Fruit fly (Drosophila melanogaster) whole organism, embryonic: Measurements from ENCODE around the gene CG32984.

Experiments
- Atf-2 ChIP-seq: fragments of 200-800 bp; sonication (Bioruptor generic); optimal IDR thresholded peaks from 2 replicates; lab custom pipeline; 2016; ENCODE audit warnings: missing biosample characterization, missing genetic modification characterization
- Atf3 ChIP-seq: fragments of 200-800 bp; sonication (Bioruptor generic); optimal IDR thresholded peaks from 3 replicates; lab custom pipeline; 2016; ENCODE audit warnings: missing biosample characterization, missing genetic modification characterization
- Atf6 ChIP-seq: fragments of 200-800 bp; sonication (Bioruptor generic); IDR thresholded peaks from 2 replicates; pipeline ENCODE4 v1.3.6; 2022; ENCODE audit warnings: missing biosample characterization, missing genetic modification characterization
- CG10366 ChIP-seq: fragments of 200-800 bp; sonication (Bioruptor generic); IDR thresholded peaks from 2 replicates; pipeline ENCODE4 v1.3.6; 2022; ENCODE audit warnings: missing biosample characterization, missing genetic modification characterization
- CG11560 ChIP-seq: fragments of 200-800 bp; sonication (Bioruptor generic); IDR thresholded peaks from 3 replicates; pipeline ENCODE4 v1.3.6; 2022; ENCODE audit warnings: missing biosample characterization, missing genetic modification characterization
- CG12104 ChIP-seq: fragments of 200-800 bp; sonication (Bioruptor generic); optimal IDR thresholded peaks from 3 replicates; lab custom pipeline; 2016; ENCODE audit warnings: missing biosample characterization, missing genetic modification characterization
- CG12391 ChIP-seq: fragments of 200-800 bp; sonication (Bioruptor generic); optimal IDR thresholded peaks from 3 replicates; lab custom pipeline; 2018; ENCODE audit warnings: missing biosample characterization, mild to moderate bottlenecking, missing genetic modification characterization, moderate library complexity
- CG12659 ChIP-seq: fragments of 200-800 bp; sonication (Bioruptor generic); optimal IDR thresholded peaks from 3 replicates; lab custom pipeline; 2017; ENCODE audit warnings: mild to moderate bottlenecking, missing biosample characterization, missing genetic modification reagents, missing genetic modification characterization
- CG15011 ChIP-seq: fragments of 200-800 bp; sonication (Bioruptor generic); optimal IDR thresholded peaks from 3 replicates; lab custom pipeline; 2018; ENCODE audit warnings: missing biosample characterization, mild to moderate bottlenecking, missing genetic modification characterization
- CG15073 ChIP-seq: fragments of 200-800 bp; sonication (Bioruptor generic); optimal IDR thresholded peaks from 2 replicates; lab custom pipeline; 2016; ENCODE audit warnings: missing biosample characterization, missing genetic modification characterization
- CG1792 ChIP-seq: fragments of 200-800 bp; sonication (Bioruptor generic); optimal IDR thresholded peaks from 2 replicates; lab custom pipeline; 2016; ENCODE audit warnings: missing biosample characterization, missing genetic modification characterization
- CG2129 ChIP-seq: fragments of 200-800 bp; sonication (Bioruptor generic); IDR thresholded peaks from 2 replicates; pipeline ENCODE4 v1.3.6; 2022; ENCODE audit warnings: missing biosample characterization, missing genetic modification characterization; ENCODE audit not compliant: partially characterized antibody
- CG34224 ChIP-seq: fragments of 200-800 bp; sonication (Bioruptor generic); IDR thresholded peaks from 3 replicates; pipeline ENCODE4 v1.3.6; 2022; ENCODE audit warnings: missing biosample characterization, missing genetic modification characterization; ENCODE audit not compliant: partially characterized antibody
- CG5245 ChIP-seq: fragments of 200-800 bp; sonication (Bioruptor generic); optimal IDR thresholded peaks from 3 replicates; lab custom pipeline; 2016; ENCODE audit warnings: missing biosample characterization, missing genetic modification characterization
- CG6272 ChIP-seq: fragments of 200-800 bp; sonication (Bioruptor generic); IDR thresholded peaks from 2 replicates; pipeline ENCODE4 v1.3.6; 2022; ENCODE audit warnings: missing biosample characterization, missing genetic modification characterization
- CG6765 ChIP-seq: fragments of 200-800 bp; sonication (Bioruptor generic); optimal IDR thresholded peaks from 3 replicates; lab custom pipeline; 2017; ENCODE audit warnings: missing biosample characterization, mild to moderate bottlenecking, missing genetic modification characterization
- CG6854 ChIP-seq: fragments of 200-800 bp; sonication (Bioruptor generic); optimal IDR thresholded peaks from 3 replicates; lab custom pipeline; 2017; ENCODE audit warnings: missing biosample characterization, mild to moderate bottlenecking, missing genetic modification characterization
- CG8089 ChIP-seq: fragments of 200-800 bp; sonication (Bioruptor generic); optimal IDR thresholded peaks from 3 replicates; lab custom pipeline; 2016; ENCODE audit warnings: missing biosample characterization, missing genetic modification characterization
- D19B ChIP-seq: fragments of 200-800 bp; sonication (Bioruptor generic); optimal IDR thresholded peaks from 2 replicates; lab custom pipeline; 2017; ENCODE audit warnings: missing biosample characterization, mild to moderate bottlenecking, missing genetic modification characterization
- Dbx ChIP-seq: fragments of 200-800 bp; sonication (Bioruptor generic); IDR thresholded peaks from 3 replicates; pipeline ENCODE4 v1.3.6; 2022; ENCODE audit warnings: missing biosample characterization, missing genetic modification characterization
- Doc3 ChIP-seq: fragments of 200-800 bp; sonication (Bioruptor generic); IDR thresholded peaks from 3 replicates; pipeline ENCODE4 v1.3.6; 2022; ENCODE audit warnings: missing biosample characterization, missing genetic modification characterization; ENCODE audit not compliant: partially characterized antibody
- Fer1 ChIP-seq: fragments of 200-800 bp; sonication (Bioruptor generic); optimal IDR thresholded peaks from 2 replicates; lab custom pipeline; 2017; ENCODE audit warnings: missing biosample characterization, mild to moderate bottlenecking, missing genetic modification characterization
- HLH4C ChIP-seq: fragments of 200-800 bp; sonication (Bioruptor generic); IDR thresholded peaks from 3 replicates; pipeline ENCODE4 v1.3.6; 2022; ENCODE audit warnings: missing biosample characterization, missing genetic modification characterization; ENCODE audit not compliant: partially characterized antibody
- HLH54F ChIP-seq: fragments of 200-800 bp; sonication (Bioruptor generic); optimal IDR thresholded peaks from 3 replicates; lab custom pipeline; 2016; ENCODE audit warnings: missing biosample characterization, missing genetic modification characterization
- Mad ChIP-seq: fragments of 200-800 bp; sonication (Bioruptor generic); optimal IDR thresholded peaks from 2 replicates; lab custom pipeline; 2016; ENCODE audit warnings: missing biosample characterization, missing genetic modification characterization
- Mes4 ChIP-seq: fragments of 200-800 bp; sonication (Bioruptor generic); optimal IDR thresholded peaks from 2 replicates; lab custom pipeline; 2016; ENCODE audit warnings: missing biosample characterization, missing genetic modification characterization
- Neu2 ChIP-seq: fragments of 200-800 bp; sonication (Bioruptor generic); optimal IDR thresholded peaks from 3 replicates; lab custom pipeline; 2016; ENCODE audit warnings: missing biosample characterization, missing genetic modification characterization, borderline replicate concordance
- PHDP ChIP-seq: fragments of 200-800 bp; sonication (Bioruptor generic); optimal IDR thresholded peaks from 3 replicates; lab custom pipeline; 2018; ENCODE audit warnings: missing biosample characterization, mild to moderate bottlenecking, missing genetic modification characterization, moderate library complexity
- Sry-δ ChIP-seq: fragments of 200-800 bp; sonication (Bioruptor generic); optimal IDR thresholded peaks from 2 replicates; lab custom pipeline; 2016; ENCODE audit warnings: missing biosample characterization, missing genetic modification characterization
- Ssrp ChIP-seq: fragments of 200-800 bp; sonication (Bioruptor generic); optimal IDR thresholded peaks from 2 replicates; lab custom pipeline; 2018; ENCODE audit warnings: missing biosample characterization, mild to moderate bottlenecking, missing genetic modification characterization, moderate library complexity
- ab ChIP-seq: fragments of 200-800 bp; sonication (Bioruptor generic); optimal IDR thresholded peaks from 2 replicates; lab custom pipeline; 2016; ENCODE audit warnings: missing biosample characterization, missing genetic modification characterization
- al ChIP-seq: fragments of 200-800 bp; sonication (Bioruptor generic); IDR thresholded peaks from 2 replicates; pipeline ENCODE4 v1.3.6; 2022; ENCODE audit warnings: missing biosample characterization, missing genetic modification characterization
- aop ChIP-seq: fragments of 200-800 bp; sonication (Bioruptor generic); IDR thresholded peaks from 2 replicates; pipeline ENCODE4 v1.3.6; 2022; ENCODE audit warnings: missing biosample characterization, missing genetic modification characterization
- ase ChIP-seq: fragments of 200-800 bp; sonication (Bioruptor generic); IDR thresholded peaks from 3 replicates; pipeline ENCODE4 v1.3.6; 2022; ENCODE audit warnings: missing biosample characterization, missing genetic modification characterization
- az2 ChIP-seq: fragments of 200-800 bp; sonication (Bioruptor generic); optimal IDR thresholded peaks from 3 replicates; lab custom pipeline; 2016; ENCODE audit warnings: missing biosample characterization, missing genetic modification characterization
- bab2 ChIP-seq: fragments of 200-800 bp; sonication (Bioruptor generic); optimal IDR thresholded peaks from 2 replicates; lab custom pipeline; 2016; ENCODE audit warnings: missing biosample characterization, missing genetic modification characterization
- bcd ChIP-seq: fragments of 200-800 bp; sonication (Bioruptor generic); optimal IDR thresholded peaks from 2 replicates; lab custom pipeline; 2017; ENCODE audit warnings: missing biosample characterization, mild to moderate bottlenecking, missing genetic modification characterization
- bowl ChIP-seq: fragments of 200-800 bp; sonication (Bioruptor generic); IDR thresholded peaks from 2 replicates; pipeline ENCODE4 v1.3.6; 2022; ENCODE audit warnings: missing biosample characterization, missing genetic modification characterization
- br ChIP-seq: fragments of >200 bp; optimal IDR thresholded peaks from 2 replicates; lab custom pipeline; 2017
- cato ChIP-seq: fragments of 200-800 bp; sonication (Bioruptor generic); optimal IDR thresholded peaks from 2 replicates; lab custom pipeline; 2016; ENCODE audit warnings: missing biosample characterization, missing genetic modification characterization, borderline replicate concordance
- chif ChIP-seq, 2 experiments: fragments of 200-800 bp; sonication (Bioruptor generic); optimal IDR thresholded peaks; 3 replicates each; lab custom pipeline; 2016; ENCODE audit warnings: missing biosample characterization in 2 of 2, missing genetic modification characterization in 2 of 2
- dan ChIP-seq: fragments of 200-800 bp; sonication (Bioruptor generic); IDR thresholded peaks from 2 replicates; pipeline ENCODE4 v1.3.6; 2022; ENCODE audit warnings: missing biosample characterization, missing genetic modification characterization
- dimm ChIP-seq: fragments of 200-800 bp; sonication (Bioruptor generic); IDR thresholded peaks from 2 replicates; pipeline ENCODE4 v1.3.6; 2022; ENCODE audit warnings: missing biosample characterization, missing genetic modification characterization
- kni ChIP-seq: fragments of 200-800 bp; sonication (Bioruptor generic); optimal IDR thresholded peaks from 3 replicates; lab custom pipeline; 2017; ENCODE audit warnings: mild to moderate bottlenecking, missing biosample characterization, missing genetic modification reagents, missing genetic modification characterization
- lab ChIP-seq: fragments of 200-800 bp; sonication (Bioruptor generic); optimal IDR thresholded peaks from 3 replicates; lab custom pipeline; 2017; ENCODE audit warnings: missing biosample characterization, missing genetic modification characterization, mild to moderate bottlenecking, moderate library complexity, missing genetic modification reagents
- nau ChIP-seq: fragments of 200-800 bp; sonication (Bioruptor generic); optimal IDR thresholded peaks from 3 replicates; lab custom pipeline; 2017; ENCODE audit warnings: missing biosample characterization, mild to moderate bottlenecking, missing genetic modification characterization, missing genetic modification reagents
- nom ChIP-seq: fragments of 200-800 bp; sonication (Bioruptor generic); optimal IDR thresholded peaks from 2 replicates; lab custom pipeline; 2017; ENCODE audit warnings: missing biosample characterization, missing genetic modification characterization, mild to moderate bottlenecking, moderate library complexity, missing genetic modification reagents
- onecut ChIP-seq: fragments of 200-800 bp; sonication (Bioruptor generic); IDR thresholded peaks from 2 replicates; pipeline ENCODE4 v1.3.6; 2022; ENCODE audit warnings: missing biosample characterization, missing genetic modification characterization
- repo ChIP-seq: fragments of 200-800 bp; sonication (Bioruptor generic); optimal IDR thresholded peaks from 2 replicates; lab custom pipeline; 2016; ENCODE audit warnings: missing biosample characterization, missing genetic modification characterization
- tx ChIP-seq: fragments of 200-800 bp; sonication (Bioruptor generic); optimal IDR thresholded peaks from 2 replicates; lab custom pipeline; 2016; ENCODE audit warnings: missing biosample characterization, missing genetic modification characterization
- zen ChIP-seq: fragments of 200-800 bp; sonication (Bioruptor generic); optimal IDR thresholded peaks from 3 replicates; lab custom pipeline; 2018; ENCODE audit warnings: missing biosample characterization, mild to moderate bottlenecking, missing genetic modification characterization, moderate library complexity

The CG32984 gene

dm6 chr2L:8997285-8997684 is 32.5 kb downstream of the CG32984 start, which contains the start of the genes alien and CG18661 (continued):
- no peak for TF ChIP-seq nom (GFP tag; lab: Kevin White, UChicago)
- peak; percentile 79 for TF ChIP-seq CG12391
- TF ChIP-seq PHDP (tag; lab: Kevin White, UChicago), result peak; percentile 72
- TF ChIP-seq aop, result peak; percentile 94
- TF ChIP-seq nau (GFP tag; lab: Kevin White, UChicago), result peak; percentile 14
- TF ChIP-seq Dbx (GFP tag; lab: Robert Waterston, UW), result peak; percentile 98
- TF ChIP-seq CG15011, result peak; percentile 9
- TF ChIP-seq CG12104 (GFP tag; lab: Kevin White, UChicago), result peak; percentile 43
- TF ChIP-seq repo, result peak; percentile 84
- peak; percentile 88 for TF ChIP-seq al (GFP tag; lab: Robert Waterston, UW)
- peak; percentile 67; the same call in 2 of the 3 replicates for TF ChIP-seq CG11560 (tag; lab: Robert Waterston, UW)
- TF ChIP-seq dan (GFP tag; lab: Robert Waterston, UW), result 0 out of 2 replicates have a peak, but pooled peaks have one; percentile 13
- peak; percentile 97 for TF ChIP-seq CG10366 (GFP tag; lab: Robert Waterston, UW)
- TF ChIP-seq Sry-δ, result peak; percentile 88
- peak; percentile 64 to 82 for TF ChIP-seq chif (GFP tag; optimal IDR thresholded peaks at IDR 0.05; lab: Kevin White, UChicago)
- peak; percentile 34; the same call in 1 of the 3 replicates for TF ChIP-seq HLH4C (GFP tag; lab: Robert Waterston, UW)
- peak; percentile 89 for TF ChIP-seq dimm (GFP tag; lab: Robert Waterston, UW)
- peak; percentile 29 for TF ChIP-seq Mes4 (GFP tag; lab: Kevin White, UChicago)
- TF ChIP-seq kni (GFP tag; lab: Kevin White, UChicago), result no peak
- peak; percentile 75 for TF ChIP-seq bcd (GFP tag; lab: Kevin White, UChicago)
- peak; percentile 89 for TF ChIP-seq onecut (GFP tag; lab: Robert Waterston, UW)
- TF ChIP-seq CG15073 (GFP tag; lab: Kevin White, UChicago), result peak; percentile 15
- peak; percentile 82 for TF ChIP-seq CG12659 (GFP tag; lab: Kevin White, UChicago)
- peak; percentile 82 for TF ChIP-seq HLH54F (GFP tag; lab: Kevin White, UChicago)
- TF ChIP-seq D19B (GFP tag; lab: Kevin White, UChicago), result peak; percentile 43
- peak; percentile 95 for TF ChIP-seq tx (GFP tag; lab: Kevin White, UChicago)
- TF ChIP-seq CG6854 (GFP tag; lab: Kevin White, UChicago), result no peak
- TF ChIP-seq CG6272 (GFP tag; lab: Robert Waterston, UW), result peak; percentile 87
- peak; percentile 91 for TF ChIP-seq Ssrp (tag; lab: Kevin White, UChicago)
- peak; percentile 94 for TF ChIP-seq Atf3 (GFP tag; lab: Kevin White, UChicago)
- TF ChIP-seq lab (GFP tag; lab: Kevin White, UChicago), result peak; percentile 72
- TF ChIP-seq CG8089 (GFP tag; lab: Kevin White, UChicago), result peak; percentile 69
- TF ChIP-seq CG5245 (GFP tag; lab: Kevin White, UChicago), result peak; percentile 28
- TF ChIP-seq Fer1, result peak; percentile 54
- TF ChIP-seq Atf6 (GFP tag; lab: Robert Waterston, UW), result peak; percentile 87
- TF ChIP-seq Mad (GFP tag; lab: Kevin White, UChicago), result peak; percentile 64
- peak; percentile 32 for TF ChIP-seq cato (GFP tag; lab: Kevin White, UChicago)
- TF ChIP-seq CG2129, result peak; percentile 45; the same call in 1 of the 2 replicates
- peak; percentile 95 for TF ChIP-seq Atf-2 (GFP tag; lab: Kevin White, UChicago)
- TF ChIP-seq az2 (GFP tag; lab: Kevin White, UChicago), result peak; percentile 65
- TF ChIP-seq Neu2, result peak; percentile 45
- peak; percentile 43 for TF ChIP-seq ab (GFP tag; lab: Kevin White, UChicago)
- TF ChIP-seq Doc3, result no peak
- peak; percentile 57 for TF ChIP-seq CG1792 (GFP tag; lab: Kevin White, UChicago)
- peak; percentile 88 for TF ChIP-seq ase
- TF ChIP-seq br (lab: Kevin White, UChicago), result no peak
- no peak for TF ChIP-seq CG6765 (GFP tag; lab: Kevin White, UChicago)
- TF ChIP-seq CG34224 (GFP tag; lab: Robert Waterston, UW), result no peak
- peak; percentile 92 for TF ChIP-seq bowl (GFP tag; lab: Robert Waterston, UW)
- peak; percentile 66 for TF ChIP-seq zen (tag; lab: Kevin White, UChicago)
- peak; percentile 80 for TF ChIP-seq bab2 (GFP tag; lab: Kevin White, UChicago)
